Worm (Caenorhabditis elegans): ENCODE results near the gene K07E3.2.

DNA sequence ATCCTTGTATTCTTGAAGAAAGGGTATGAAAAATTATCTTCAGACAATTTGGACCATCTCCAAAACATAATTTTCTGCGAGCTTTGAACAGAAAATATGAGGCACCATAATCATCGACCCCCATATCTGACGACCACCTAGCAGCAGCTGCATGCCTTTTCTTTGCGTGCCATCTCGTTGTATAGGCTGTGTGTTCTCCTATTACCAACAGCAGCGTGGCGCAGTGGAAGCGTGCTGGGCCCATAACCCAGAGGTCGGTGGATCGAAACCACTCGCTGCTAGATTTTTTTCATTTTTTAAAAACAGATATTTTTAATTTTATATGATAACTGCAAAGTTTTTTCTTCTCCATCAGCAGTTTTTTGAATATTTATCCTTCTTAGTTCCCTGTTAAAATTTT, 51.9 kb downstream of the K07E3.2 start:
- TF ChIP-seq aly-2 (tag; optimal IDR thresholded peaks at IDR 0.05) (no peak), ztf-11 (tag; optimal IDR thresholded peaks at IDR 0.05) (no peak), irx-1 (tag; optimal IDR thresholded peaks at IDR 0.05) (no peak), alr-1 (tag; optimal IDR thresholded peaks at IDR 0.05; ENCODE audit: borderline replicate concordance) (no peak), C04F5.9 (tag; optimal IDR thresholded peaks at IDR 0.05) (no peak)

All from whole organism, L1 larva.